Worm (Caenorhabditis elegans) whole organism, midembryonic: Measurements from ENCODE around the gene F26G1.3.

Experiments used
- T22C8.4 ChIP-seq: fragments of 200-800 bp; sonication (Bioruptor generic); IDR thresholded peaks from 2 replicates; pipeline ENCODE4 v1.3.6; 2022; ENCODE audit warnings: missing genetic modification characterization, missing compliant biosample characterization
- cog-1 ChIP-seq: sonication (generic microtip); optimal IDR thresholded peaks from 2 replicates; lab custom pipeline; 2016; ENCODE audit warnings: missing genetic modification characterization, missing compliant biosample characterization
- flt-1 ChIP-seq: fragments of 200-800 bp; sonication (Bioruptor generic); IDR thresholded peaks from 2 replicates; pipeline ENCODE4 v1.3.6; 2022; ENCODE audit warnings: missing genetic modification characterization, missing compliant biosample characterization
- klf-2 ChIP-seq: fragments of 200-800 bp; sonication (Bioruptor generic); conservative IDR thresholded peaks from 2 replicates; pipeline ENCODE4 v1.3.6; 2022; ENCODE audit warnings: missing genetic modification reagents, missing genetic modification characterization, missing compliant biosample characterization
- med-1 ChIP-seq: sonication (generic microtip); optimal IDR thresholded peaks from 2 replicates; lab custom pipeline; 2017; ENCODE audit warnings: missing genetic modification characterization, mild to moderate bottlenecking, missing compliant biosample characterization, antibody characterized with exemption, missing genetic modification reagents; ENCODE audit not compliant: insufficient read depth
- ref-1 ChIP-seq: fragments of 200-800 bp; sonication (Bioruptor generic); conservative IDR thresholded peaks from 2 replicates; pipeline ENCODE4 v1.3.6; 2022; ENCODE audit warnings: missing genetic modification reagents, missing genetic modification characterization, missing compliant biosample characterization
- tab-1 ChIP-seq: fragments of 200-800 bp; sonication (Bioruptor generic); IDR thresholded peaks from 2 replicates; pipeline ENCODE4 v1.3.6; 2022; ENCODE audit warnings: missing genetic modification characterization, missing compliant biosample characterization
- ztf-23 ChIP-seq: fragments of 200-800 bp; sonication (Bioruptor generic); IDR thresholded peaks from 2 replicates; pipeline ENCODE4 v1.3.6; 2022; ENCODE audit warnings: missing genetic modification reagents, missing genetic modification characterization, missing compliant biosample characterization
- ztf-29 ChIP-seq: fragments of 200-800 bp; sonication (Bioruptor generic); IDR thresholded peaks from 2 replicates; pipeline ENCODE4 v1.3.6; 2022; ENCODE audit warnings: missing genetic modification reagents, missing genetic modification characterization, missing compliant biosample characterization

F26G1.3 gene

ce11 chrII:4749581-4749980 lies 9.0 kb upstream of the F26G1.3 start, which contains the start of gene F41C3.2:
F41C3.2 (plus strand) TSS chrII:4749968.
- TF ChIP-seq T22C8.4 (GFP tag; lab: Robert Waterston, UW) (no peak), ztf-23 (GFP tag; lab: Robert Waterston, UW) (no peak), cog-1 (no peak), med-1 (GFP tag; lab: Kevin White, UChicago) (no peak), klf-2 (GFP tag; lab: Robert Waterston, UW) (no peak), flt-1 (GFP tag; lab: Robert Waterston, UW) (no peak), ztf-29 (GFP tag; lab: Robert Waterston, UW) (no peak), tab-1 (GFP tag; lab: Robert Waterston, UW) (no peak), ref-1 (GFP tag; lab: Robert Waterston, UW) (no peak)

DNA sequence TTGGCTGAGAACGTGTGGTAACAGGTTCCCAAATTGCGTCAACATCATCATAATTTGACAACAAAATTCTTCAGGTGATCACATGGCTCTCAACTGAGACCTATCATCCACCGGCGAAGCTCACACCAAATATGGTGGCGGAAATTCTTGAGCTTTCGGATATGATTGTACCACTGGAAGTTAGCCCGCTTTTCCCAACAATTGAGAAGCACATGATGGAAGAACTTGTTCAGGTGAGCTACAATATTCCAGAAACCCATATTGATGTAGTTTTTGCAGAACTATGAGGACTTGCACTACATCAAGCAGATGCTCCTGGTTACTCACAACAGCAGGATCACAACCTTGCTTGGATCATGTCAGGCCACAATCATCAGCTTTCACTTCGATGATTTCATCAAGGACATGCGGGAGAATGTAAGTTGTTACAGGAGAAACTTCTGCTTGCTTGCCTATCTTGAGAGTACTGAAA lies 6.3 kb upstream of the F26G1.3 start, which contains the start of gene F41C3.1:
F41C3.1 (plus strand) TSS at position 51 of the 472 bp plus-strand sequence.
- TF ChIP-seq ztf-29 (GFP tag; lab: Robert Waterston, UW) (no peak), med-1 (GFP tag; lab: Kevin White, UChicago) (no peak), klf-2 (GFP tag; lab: Robert Waterston, UW) (no peak), ztf-23 (GFP tag; lab: Robert Waterston, UW) (no peak), tab-1 (GFP tag; lab: Robert Waterston, UW) (no peak), T22C8.4 (GFP tag; lab: Robert Waterston, UW) (no peak), ref-1 (GFP tag; lab: Robert Waterston, UW) (no peak), cog-1 (no peak), flt-1 (GFP tag; lab: Robert Waterston, UW) (no peak)

ce11 chrII:4753133-4753532 lies 5.4 kb upstream of the F26G1.3 start, which contains the start of gene C27D9.1:
C27D9.1 (plus strand) TSS chrII:4753413.
- TF ChIP-seq med-1 (GFP tag; lab: Kevin White, UChicago) = no peak
- no peak for TF ChIP-seq ztf-23 (GFP tag; lab: Robert Waterston, UW)
- no peak for TF ChIP-seq tab-1 (GFP tag; lab: Robert Waterston, UW)
- TF ChIP-seq flt-1 (GFP tag; lab: Robert Waterston, UW) = no peak
- no peak for TF ChIP-seq ztf-29 (GFP tag; lab: Robert Waterston, UW)
- TF ChIP-seq ref-1 (GFP tag; lab: Robert Waterston, UW) = no peak

- TF ChIP-seq flt-1 (GFP tag; lab: Robert Waterston, UW) (no peak), med-1 (GFP tag; lab: Kevin White, UChicago) (no peak), ztf-29 (GFP tag; lab: Robert Waterston, UW) (no peak), klf-2 (GFP tag; lab: Robert Waterston, UW) (no peak), ref-1 (GFP tag; lab: Robert Waterston, UW) (no peak), T22C8.4 (GFP tag; lab: Robert Waterston, UW) (no peak), tab-1 (GFP tag; lab: Robert Waterston, UW) (no peak), cog-1 (no peak), ztf-23 (GFP tag; lab: Robert Waterston, UW) (no peak)
Observed at ce11 chrII:4755654-4756053, 2.9 kb upstream of the F26G1.3 start.

DNA sequence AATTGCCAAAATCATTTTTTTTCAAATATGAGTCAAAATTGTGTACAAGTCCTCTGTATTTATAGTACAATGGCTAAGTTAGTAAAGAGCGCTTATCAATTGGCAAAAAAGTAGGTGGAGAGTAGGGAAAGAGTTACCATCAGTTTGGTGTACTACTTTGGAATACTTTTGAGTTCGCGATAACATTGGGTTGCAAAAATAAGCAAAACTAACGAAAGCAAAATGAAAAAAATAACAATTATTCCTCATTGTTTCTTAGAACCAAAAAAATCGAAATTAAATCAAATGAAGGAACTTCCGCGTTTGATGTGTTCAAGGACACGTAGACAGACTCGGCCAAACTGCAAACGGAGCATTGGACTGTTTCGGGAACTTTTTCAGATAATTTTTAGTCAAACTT lies 1.8 kb upstream of the F26G1.3 start, which contains the start of gene C27D9.2:
C27D9.2 (minus strand) TSS at position 101 of the 400 bp plus-strand sequence.
- TF ChIP-seq flt-1 (GFP tag; lab: Robert Waterston, UW) = no peak
- TF ChIP-seq klf-2 (GFP tag; lab: Robert Waterston, UW) = no peak
- TF ChIP-seq med-1 (GFP tag; lab: Kevin White, UChicago) = no peak
- no peak for TF ChIP-seq cog-1

- TF ChIP-seq flt-1 (GFP tag; lab: Robert Waterston, UW) (no peak), T22C8.4 (GFP tag; lab: Robert Waterston, UW) (no peak), cog-1 (no peak), tab-1 (GFP tag; lab: Robert Waterston, UW) (no peak), klf-2 (GFP tag; lab: Robert Waterston, UW) (no peak), med-1 (GFP tag; lab: Kevin White, UChicago) (no peak), ref-1 (GFP tag; lab: Robert Waterston, UW) (no peak), ztf-29 (GFP tag; lab: Robert Waterston, UW) (no peak), ztf-23 (GFP tag; lab: Robert Waterston, UW) (no peak)
Observed at ce11 chrII:4759835-4760234, 1.3 kb downstream of the F26G1.3 start.

ce11 chrII:4761020-4761419 lies 2.5 kb downstream of the F26G1.3 start:
- TF ChIP-seq ztf-23 (GFP tag; lab: Robert Waterston, UW) (no peak), tab-1 (GFP tag; lab: Robert Waterston, UW) (no peak), med-1 (GFP tag; lab: Kevin White, UChicago) (no peak), ref-1 (GFP tag; lab: Robert Waterston, UW) (no peak), ztf-29 (GFP tag; lab: Robert Waterston, UW) (no peak), klf-2 (GFP tag; lab: Robert Waterston, UW) (no peak), cog-1 (no peak), T22C8.4 (GFP tag; lab: Robert Waterston, UW) (no peak), flt-1 (GFP tag; lab: Robert Waterston, UW) (no peak)

- TF ChIP-seq cog-1 (no peak), flt-1 (GFP tag; lab: Robert Waterston, UW) (no peak), ztf-29 (GFP tag; lab: Robert Waterston, UW) (no peak), tab-1 (GFP tag; lab: Robert Waterston, UW) (no peak), ztf-23 (GFP tag; lab: Robert Waterston, UW) (no peak), T22C8.4 (GFP tag; lab: Robert Waterston, UW) (no peak), ref-1 (GFP tag; lab: Robert Waterston, UW) (no peak), klf-2 (GFP tag; lab: Robert Waterston, UW) (no peak), med-1 (GFP tag; lab: Kevin White, UChicago) (no peak)
Observed at ce11 chrII:4762574-4763285, 4.2 kb downstream of the F26G1.3 start, which contains the start of gene F26G1.2. F26G1.2 (plus strand) TSS chrII:4763081.
